Worm (Caenorhabditis elegans): ENCODE results near the gene C17H12.37.

The C17H12.37 gene

DNA sequence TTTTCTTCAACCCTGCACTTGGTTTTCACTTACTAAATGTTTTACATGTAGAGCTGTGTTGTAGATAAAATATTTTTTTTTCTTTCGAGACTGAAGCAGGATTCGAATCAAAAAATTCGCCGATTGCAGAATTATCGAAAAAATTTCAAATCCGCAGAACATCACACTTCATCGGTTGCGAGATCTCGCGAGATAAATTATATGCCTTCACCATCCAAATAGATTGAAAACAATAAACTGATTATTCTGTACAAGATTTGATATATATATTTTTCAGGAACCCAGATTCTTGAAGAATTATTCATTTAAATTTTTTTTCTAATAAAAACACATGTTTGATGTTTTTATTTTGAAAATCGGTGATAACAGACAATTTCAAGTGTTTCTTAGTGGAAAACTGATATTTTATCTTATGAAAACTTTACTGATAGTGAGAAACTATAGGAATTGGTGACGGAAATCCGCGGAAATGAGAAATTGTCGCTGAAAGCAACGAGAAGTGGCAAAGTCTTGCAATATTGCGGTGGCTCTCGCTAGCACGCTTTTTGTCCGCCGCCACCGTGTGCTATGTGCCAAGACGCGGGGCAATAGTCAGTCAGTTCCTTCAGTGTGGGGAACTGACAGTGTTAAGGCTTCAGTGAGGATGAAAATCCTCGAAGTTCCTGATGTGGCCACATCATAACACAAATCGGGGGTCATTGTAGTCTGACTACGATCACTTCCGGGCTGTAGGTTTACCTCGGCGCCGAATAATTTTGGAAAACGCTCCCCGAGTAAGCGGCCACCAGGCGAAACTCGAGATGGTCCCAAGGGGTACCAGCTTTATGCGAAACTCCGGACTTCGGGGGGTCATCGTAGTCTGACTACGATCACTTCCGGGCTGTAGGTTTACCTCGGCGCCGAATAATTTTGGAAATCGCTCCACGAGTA, 12.3 kb upstream of the C17H12.37 start (continued):
- TF ChIP-seq mxl-3 (GFP tag; optimal IDR thresholded peaks at IDR 0.05) (no peak), F44E2.7 (GFP tag; IDR thresholded peaks at IDR 0.05) (0 out of 2 replicates have a peak, but pooled peaks have one; percentile 56), T20F7.1 (GFP tag; optimal IDR thresholded peaks at IDR 0.05) (peak; percentile 54), nhr-48 (tag; optimal IDR thresholded peaks at IDR 0.05) (peak; percentile 36), egl-43 (GFP tag; IDR thresholded peaks at IDR 0.05) (0 out of 2 replicates have a peak, but pooled peaks have one; percentile 4), hmg-1.1 (GFP tag; IDR thresholded peaks at IDR 0.05) (peak; percentile 22; the same call in 1 of the 2 replicates), daf-16 (GFP tag; optimal IDR thresholded peaks at IDR 0.05) (no peak), daf-16 (tag; optimal IDR thresholded peaks at IDR 0.05) (peak; percentile 15), lin-38 (GFP tag; IDR thresholded peaks at IDR 0.05) (peak; percentile 32), nhr-102 (tag; optimal IDR thresholded peaks at IDR 0.05) (peak; percentile 72), Y48G9A.11 (GFP tag; IDR thresholded peaks at IDR 0.05) (peak; percentile 66; the same call in 1 of the 2 replicates), F10B5.3 (tag; optimal IDR thresholded peaks at IDR 0.05) (no peak), Y105C5A.15 (GFP tag; IDR thresholded peaks at IDR 0.05) (no peak), nhr-76 (tag; optimal IDR thresholded peaks at IDR 0.05) (no peak), mep-1 (tag; optimal IDR thresholded peaks at IDR 0.05) (peak; percentile 35), D1046.2 (GFP tag; IDR thresholded peaks at IDR 0.05) (0 out of 2 replicates have a peak, but pooled peaks have one; percentile 32), lin-1 (GFP tag; IDR thresholded peaks at IDR 0.05) (peak; percentile 17; the same call in 1 of the 2 replicates), dmd-9 (GFP tag; IDR thresholded peaks at IDR 0.05) (no peak), daf-12 (tag; optimal IDR thresholded peaks at IDR 0.05) (no peak), zag-1 (tag; optimal IDR thresholded peaks at IDR 0.05) (no peak)

DNA sequence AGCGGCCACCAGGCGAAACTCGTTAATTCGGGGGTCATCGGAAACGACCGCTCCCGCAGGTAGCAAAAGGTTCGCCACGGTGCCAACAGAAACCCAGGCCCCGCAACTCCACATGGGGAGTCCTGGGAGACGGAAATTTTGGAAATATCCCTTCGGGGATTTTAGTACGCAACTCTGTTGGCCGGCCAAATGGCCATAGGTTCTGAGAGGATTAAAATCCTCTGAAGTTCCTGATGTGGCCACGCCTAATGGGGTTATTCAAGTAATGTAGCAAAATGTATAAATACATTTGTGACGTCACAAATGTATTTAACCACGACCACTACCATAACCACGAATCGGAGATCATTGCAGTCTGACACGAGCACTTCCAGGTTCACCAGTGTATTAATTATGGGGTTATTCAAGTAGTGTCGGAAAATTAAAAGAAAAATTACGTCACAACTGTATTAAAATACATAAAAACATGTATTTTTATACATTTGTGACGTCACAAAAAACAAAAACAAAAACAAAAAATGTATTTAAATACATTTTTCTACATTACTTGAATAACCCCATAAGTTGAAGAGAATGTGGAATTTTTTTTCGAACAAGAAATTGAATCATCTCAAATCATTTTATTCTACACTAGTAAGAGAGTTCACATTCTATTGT, 11.5 kb upstream of the C17H12.37 start:
- TF ChIP-seq unc-130 (GFP tag; optimal IDR thresholded peaks at IDR 0.05): no peak
- no peak for TF ChIP-seq spr-1 (tag; optimal IDR thresholded peaks at IDR 0.05)
- TF ChIP-seq F49E8.2 (tag; optimal IDR thresholded peaks at IDR 0.05; ENCODE audit: borderline replicate concordance): peak; percentile 82
- TF ChIP-seq sdz-12 (GFP tag; optimal IDR thresholded peaks at IDR 0.05): no peak
- TF ChIP-seq nhr-6 (tag; optimal IDR thresholded peaks at IDR 0.05): no peak
- TF ChIP-seq daf-16 (GFP tag; optimal IDR thresholded peaks at IDR 0.05): no peak
- peak; percentile 3 for TF ChIP-seq daf-16 (tag; optimal IDR thresholded peaks at IDR 0.05)
- no peak for TF ChIP-seq ceh-62 (tag; optimal IDR thresholded peaks at IDR 0.05)
- peak; percentile 91 for TF ChIP-seq snpc-1.2 (GFP tag; IDR thresholded peaks at IDR 0.05)
- TF ChIP-seq arid-1 (GFP tag; conservative IDR thresholded peaks at IDR 0.05): no peak
- TF ChIP-seq ceh-28 (tag; optimal IDR thresholded peaks at IDR 0.05): no peak
- no peak for TF ChIP-seq lin-39 (tag; optimal IDR thresholded peaks at IDR 0.05)
- no peak for TF ChIP-seq ces-1 (GFP tag; optimal IDR thresholded peaks at IDR 0.05)
- TF ChIP-seq aly-2 (tag; optimal IDR thresholded peaks at IDR 0.05): no peak
- TF ChIP-seq vab-7 (GFP tag; IDR thresholded peaks at IDR 0.05): no peak
- no peak for TF ChIP-seq nhr-42 (GFP tag; IDR thresholded peaks at IDR 0.05)
- no peak for TF ChIP-seq nhr-77 (tag; optimal IDR thresholded peaks at IDR 0.05)
- TF ChIP-seq Y105C5A.15 (GFP tag; IDR thresholded peaks at IDR 0.05): no peak
- TF ChIP-seq unc-62 (GFP tag; optimal IDR thresholded peaks at IDR 0.05 in 1 of 2): peak in 1 of 2 experiments; percentile 70
- no peak for TF ChIP-seq unc-62 (tag; optimal IDR thresholded peaks at IDR 0.05)
- no peak for TF ChIP-seq lsy-2 (tag; optimal IDR thresholded peaks at IDR 0.05)
- no peak for TF ChIP-seq nhr-41 (GFP tag; IDR thresholded peaks at IDR 0.05)
- no peak for TF ChIP-seq zip-2 (tag; optimal IDR thresholded peaks at IDR 0.05)
- no peak for TF ChIP-seq aha-1 (tag)
- peak; percentile 35; the same call in 1 of the 2 replicates for TF ChIP-seq lin-38 (GFP tag; IDR thresholded peaks at IDR 0.05)
- peak; percentile 21 for TF ChIP-seq duxl-1 (tag; optimal IDR thresholded peaks at IDR 0.05; ENCODE audit: poor library complexity)
- no peak for TF ChIP-seq hmg-1.1 (GFP tag; IDR thresholded peaks at IDR 0.05)
- TF ChIP-seq T26A8.4 (GFP tag; IDR thresholded peaks at IDR 0.05): peak; percentile 17; the same call in 1 of the 2 replicates
- TF ChIP-seq cey-2 (tag; optimal IDR thresholded peaks at IDR 0.05; ENCODE audit: borderline replicate concordance, insufficient read depth): no peak
